Fruit fly (Drosophila melanogaster) whole organism, embryonic: ENCODE measurements around the gene Tnpo.

Source experiments
- Ada2b ChIP-seq: fragments of 200-800 bp; sonication (Bioruptor generic); IDR thresholded peaks from 2 replicates; pipeline ENCODE4 v1.3.6; 2022; ENCODE audit warnings: missing biosample characterization, missing genetic modification characterization
- Adf1 ChIP-seq: fragments of 200-800 bp; sonication (Bioruptor generic); IDR thresholded peaks from 2 replicates; pipeline ENCODE4 v1.3.6; 2022; ENCODE audit warnings: missing biosample characterization, missing genetic modification characterization
- Atf-2 ChIP-seq: fragments of 200-800 bp; sonication (Bioruptor generic); optimal IDR thresholded peaks from 2 replicates; lab custom pipeline; 2016; ENCODE audit warnings: missing biosample characterization, missing genetic modification characterization
- CG10209 ChIP-seq: fragments of 200-800 bp; sonication (Bioruptor generic); optimal IDR thresholded peaks from 3 replicates; lab custom pipeline; 2017; ENCODE audit warnings: missing biosample characterization, mild to moderate bottlenecking, missing genetic modification characterization, missing genetic modification reagents
- CG10431 ChIP-seq: fragments of 200-800 bp; sonication (Bioruptor generic); optimal IDR thresholded peaks from 3 replicates; lab custom pipeline; 2018; ENCODE audit warnings: missing biosample characterization, mild to moderate bottlenecking, missing genetic modification characterization
- CG11085 ChIP-seq: fragments of 200-800 bp; sonication (Bioruptor generic); IDR thresholded peaks from 2 replicates; pipeline ENCODE4 v1.3.6; 2022; ENCODE audit warnings: missing biosample characterization, missing genetic modification characterization
- CG11247 ChIP-seq: fragments of 200-800 bp; sonication (Bioruptor generic); IDR thresholded peaks from 2 replicates; pipeline ENCODE4 v1.3.6; 2022; ENCODE audit warnings: missing biosample characterization, missing genetic modification characterization
- CG11696 ChIP-seq: fragments of 200-800 bp; sonication (Bioruptor generic); IDR thresholded peaks from 2 replicates; pipeline ENCODE4 v1.3.6; 2022; ENCODE audit warnings: missing biosample characterization, missing genetic modification characterization
- CG12659 ChIP-seq: fragments of 200-800 bp; sonication (Bioruptor generic); optimal IDR thresholded peaks from 3 replicates; lab custom pipeline; 2017; ENCODE audit warnings: mild to moderate bottlenecking, missing biosample characterization, missing genetic modification reagents, missing genetic modification characterization
- CG14860 ChIP-seq: fragments of 200-800 bp; sonication (Bioruptor generic); IDR thresholded peaks from 3 replicates; pipeline ENCODE4 v1.3.6; 2022; ENCODE audit warnings: missing biosample characterization, missing genetic modification characterization; ENCODE audit not compliant: partially characterized antibody
- CG14965 ChIP-seq: fragments of 200-800 bp; sonication (Bioruptor generic); optimal IDR thresholded peaks from 2 replicates; lab custom pipeline; 2016; ENCODE audit warnings: missing biosample characterization, missing genetic modification characterization, borderline replicate concordance
- CG15514 ChIP-seq: fragments of 200-800 bp; sonication (Bioruptor generic); optimal IDR thresholded peaks from 3 replicates; lab custom pipeline; 2017; ENCODE audit warnings: missing biosample characterization, missing genetic modification characterization, mild to moderate bottlenecking, moderate library complexity, missing genetic modification reagents
- CG31224 ChIP-seq: fragments of 200-800 bp; sonication (Bioruptor generic); IDR thresholded peaks from 2 replicates; pipeline ENCODE4 v1.3.6; 2022; ENCODE audit warnings: missing biosample characterization, missing genetic modification characterization
- CG33557 ChIP-seq: fragments of 200-800 bp; sonication (Bioruptor generic); optimal IDR thresholded peaks from 2 replicates; lab custom pipeline; 2019; ENCODE audit warnings: missing biosample characterization, mild to moderate bottlenecking, missing genetic modification characterization, moderate library complexity
- CG4730 ChIP-seq: fragments of 200-800 bp; sonication (Bioruptor generic); IDR thresholded peaks from 2 replicates; pipeline ENCODE4 v1.3.6; 2022; ENCODE audit warnings: missing biosample characterization, missing genetic modification characterization
- CG9609 ChIP-seq: fragments of 200-800 bp; sonication (Bioruptor generic); optimal IDR thresholded peaks from 3 replicates; lab custom pipeline; 2016; ENCODE audit warnings: missing biosample characterization, missing genetic modification characterization
- CG9817 ChIP-seq: fragments of 200-800 bp; sonication (Bioruptor generic); optimal IDR thresholded peaks from 2 replicates; lab custom pipeline; 2018; ENCODE audit warnings: missing biosample characterization, mild to moderate bottlenecking, missing genetic modification characterization, moderate library complexity
- CrebB ChIP-seq: fragments of 200-800 bp; sonication (Bioruptor generic); optimal IDR thresholded peaks from 3 replicates; lab custom pipeline; 2018; ENCODE audit warnings: missing biosample characterization, mild to moderate bottlenecking, missing genetic modification characterization
- Dbx ChIP-seq: fragments of 200-800 bp; sonication (Bioruptor generic); IDR thresholded peaks from 3 replicates; pipeline ENCODE4 v1.3.6; 2022; ENCODE audit warnings: missing biosample characterization, missing genetic modification characterization
- Deaf1 ChIP-seq: fragments of 200-800 bp; optimal IDR thresholded peaks from 3 replicates; lab custom pipeline; 2019; ENCODE audit warnings: missing biosample characterization, mild to moderate bottlenecking, missing genetic modification characterization, moderate library complexity
- Dip2 ChIP-seq: fragments of 200-800 bp; sonication (Bioruptor generic); IDR thresholded peaks from 2 replicates; pipeline ENCODE4 v1.3.6; 2022; ENCODE audit warnings: missing biosample characterization, missing genetic modification characterization
- Ets65A ChIP-seq: fragments of 200-800 bp; sonication (Bioruptor generic); peaks from one replicate; lab custom pipeline; 2016; ENCODE audit warnings: missing biosample characterization, missing genetic modification characterization
- H15 ChIP-seq: fragments of 200-800 bp; sonication (Bioruptor generic); IDR thresholded peaks from 3 replicates; pipeline ENCODE4 v1.3.6; 2022; ENCODE audit warnings: missing biosample characterization, missing genetic modification characterization
- Hand ChIP-seq: fragments of 200-800 bp; sonication (Bioruptor generic); optimal IDR thresholded peaks from 2 replicates; lab custom pipeline; 2017; ENCODE audit warnings: mild to moderate bottlenecking, missing biosample characterization, missing genetic modification reagents, missing genetic modification characterization
- Hr3 ChIP-seq: fragments of 200-800 bp; sonication (Bioruptor generic); optimal IDR thresholded peaks from 3 replicates; lab custom pipeline; 2016; ENCODE audit warnings: missing biosample characterization, missing genetic modification characterization
- Lim3 ChIP-seq: fragments of 200-800 bp; sonication (Bioruptor generic); IDR thresholded peaks from 2 replicates; pipeline ENCODE4 v1.3.6; 2022; ENCODE audit warnings: missing biosample characterization, missing genetic modification characterization
- Mad ChIP-seq: fragments of 200-800 bp; sonication (Bioruptor generic); optimal IDR thresholded peaks from 2 replicates; lab custom pipeline; 2016; ENCODE audit warnings: missing biosample characterization, missing genetic modification characterization
- Nf-YA ChIP-seq: fragments of 200-800 bp; sonication (Bioruptor generic); IDR thresholded peaks from 2 replicates; pipeline ENCODE4 v1.3.6; 2022; ENCODE audit warnings: missing biosample characterization, missing genetic modification characterization
- Usf ChIP-seq: fragments of 200-800 bp; sonication (Bioruptor generic); optimal IDR thresholded peaks from 2 replicates; lab custom pipeline; 2017; ENCODE audit warnings: missing genotype, missing biosample characterization, missing genetic modification characterization
- ash1 ChIP-seq: fragments of 200-800 bp; sonication (Bioruptor generic); optimal IDR thresholded peaks from 2 replicates; lab custom pipeline; 2018; ENCODE audit warnings: missing biosample characterization, mild to moderate bottlenecking, missing genetic modification characterization
- az2 ChIP-seq: fragments of 200-800 bp; sonication (Bioruptor generic); optimal IDR thresholded peaks from 3 replicates; lab custom pipeline; 2016; ENCODE audit warnings: missing biosample characterization, missing genetic modification characterization
- bab2 ChIP-seq: fragments of 200-800 bp; sonication (Bioruptor generic); optimal IDR thresholded peaks from 2 replicates; lab custom pipeline; 2016; ENCODE audit warnings: missing biosample characterization, missing genetic modification characterization
- bigmax ChIP-seq: fragments of 200-800 bp; sonication (Bioruptor generic); optimal IDR thresholded peaks from 2 replicates; lab custom pipeline; 2018; ENCODE audit warnings: missing biosample characterization, mild to moderate bottlenecking, missing genetic modification characterization
- br ChIP-seq: fragments of >200 bp; optimal IDR thresholded peaks from 2 replicates; lab custom pipeline; 2017
- croc ChIP-seq: fragments of 200-800 bp; sonication (Bioruptor generic); conservative IDR thresholded peaks from 3 replicates; pipeline ENCODE4 v1.3.6; 2022; ENCODE audit warnings: missing biosample characterization, missing genetic modification characterization
- crol ChIP-seq: fragments of 200-800 bp; sonication (Bioruptor generic); IDR thresholded peaks from 2 replicates; pipeline ENCODE4 v1.3.6; 2022; ENCODE audit warnings: missing biosample characterization, missing genetic modification characterization
- cwo ChIP-seq: fragments of 200-800 bp; sonication (Bioruptor generic); optimal IDR thresholded peaks from 3 replicates; lab custom pipeline; 2017; ENCODE audit warnings: missing biosample characterization, missing genetic modification characterization, mild to moderate bottlenecking, moderate library complexity, missing genetic modification reagents
- danr ChIP-seq: fragments of 200-800 bp; sonication (Bioruptor generic); IDR thresholded peaks from 2 replicates; pipeline ENCODE4 v1.3.6; 2022; ENCODE audit warnings: missing biosample characterization, missing genetic modification characterization
- dmrt11E ChIP-seq: fragments of 200-800 bp; sonication (Bioruptor generic); optimal IDR thresholded peaks from 3 replicates; lab custom pipeline; 2018; ENCODE audit warnings: missing biosample characterization, mild to moderate bottlenecking, missing genetic modification characterization, moderate library complexity
- dmrt99B ChIP-seq: fragments of 200-800 bp; sonication (Bioruptor generic); optimal IDR thresholded peaks from 2 replicates; lab custom pipeline; 2018; ENCODE audit warnings: missing biosample characterization, mild to moderate bottlenecking, missing genetic modification characterization, moderate library complexity
- eve ChIP-seq, 2 experiments: fragments of >200 bp; optimal IDR thresholded peaks; 2 replicates each; lab custom pipeline; 2017; ENCODE audit warnings: missing biosample characterization in 2 of 2, missing genetic modification characterization in 2 of 2
- fd96Cb ChIP-seq: fragments of 200-800 bp; sonication (Bioruptor generic); optimal IDR thresholded peaks from 2 replicates; lab custom pipeline; 2018; ENCODE audit warnings: missing biosample characterization, mild to moderate bottlenecking, missing genetic modification characterization, moderate library complexity
- fu2 ChIP-seq: fragments of 200-800 bp; sonication (Bioruptor generic); optimal IDR thresholded peaks from 2 replicates; lab custom pipeline; 2016; ENCODE audit warnings: missing biosample characterization, missing genetic modification characterization
- ham ChIP-seq: fragments of 200-800 bp; sonication (Bioruptor generic); IDR thresholded peaks from 2 replicates; pipeline ENCODE4 v1.3.6; 2022; ENCODE audit warnings: missing biosample characterization, missing genetic modification characterization
- kay ChIP-seq: fragments of 200-800 bp; sonication (Bioruptor generic); optimal IDR thresholded peaks from 2 replicates; lab custom pipeline; 2016; ENCODE audit warnings: missing biosample characterization, missing genetic modification characterization
- nom ChIP-seq: fragments of 200-800 bp; sonication (Bioruptor generic); optimal IDR thresholded peaks from 2 replicates; lab custom pipeline; 2017; ENCODE audit warnings: missing biosample characterization, missing genetic modification characterization, mild to moderate bottlenecking, moderate library complexity, missing genetic modification reagents
- ranshi ChIP-seq: fragments of 200-800 bp; sonication (Bioruptor generic); IDR thresholded peaks from 2 replicates; pipeline ENCODE4 v1.3.6; 2022; ENCODE audit warnings: missing biosample characterization, missing genetic modification characterization
- ro ChIP-seq: fragments of 200-800 bp; sonication (Bioruptor generic); IDR thresholded peaks from 2 replicates; pipeline ENCODE4 v1.3.6; 2022; ENCODE audit warnings: missing biosample characterization, missing genetic modification characterization
- salm ChIP-seq: fragments of 200-800 bp; sonication (Bioruptor generic); optimal IDR thresholded peaks from 2 replicates; lab custom pipeline; 2018; ENCODE audit warnings: missing biosample characterization, mild to moderate bottlenecking, missing genetic modification characterization
- sens ChIP-seq: fragments of 200-800 bp; sonication (Bioruptor generic); peaks from one replicate; lab custom pipeline; 2016; ENCODE audit warnings: missing biosample characterization, missing genetic modification characterization
- sima ChIP-seq: fragments of 200-800 bp; sonication (Bioruptor generic); optimal IDR thresholded peaks from 2 replicates; lab custom pipeline; 2016; ENCODE audit warnings: missing biosample characterization, missing genetic modification characterization
- slbo ChIP-seq: fragments of 200-800 bp; sonication (Bioruptor generic); IDR thresholded peaks from 2 replicates; pipeline ENCODE4 v1.3.6; 2022; ENCODE audit warnings: missing biosample characterization, missing genetic modification characterization
- zfh1 ChIP-seq: fragments of 200-800 bp; sonication (Bioruptor generic); IDR thresholded peaks from 3 replicates; pipeline ENCODE4 v1.3.6; 2022; ENCODE audit warnings: missing biosample characterization, missing genetic modification characterization

The Tnpo gene

DNA sequence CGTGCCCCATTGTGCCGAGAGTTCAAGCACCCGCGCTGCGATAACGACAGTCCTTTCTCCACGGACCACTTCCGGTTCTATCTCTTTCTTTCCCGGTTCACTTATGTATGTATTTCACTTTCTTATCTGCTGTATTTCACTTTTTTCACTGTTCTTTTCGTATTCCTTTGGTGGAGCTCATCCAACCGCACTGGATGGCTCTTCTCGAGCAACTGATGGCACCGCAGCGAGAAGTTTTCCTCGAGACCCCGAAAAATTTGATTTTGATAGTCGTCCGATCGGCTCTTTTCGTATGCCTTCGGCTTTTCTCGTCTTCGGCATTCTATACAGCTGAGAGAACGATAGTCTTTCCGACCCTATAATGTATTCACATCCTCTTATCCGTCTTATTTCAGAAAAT, 24.5 kb downstream of the Tnpo start, which contains the start of gene LanA (continued):
- TF ChIP-seq ranshi: no peak
- TF ChIP-seq CG31224 (GFP tag; lab: Robert Waterston, UW): no peak
- TF ChIP-seq sima (GFP tag; lab: Kevin White, UChicago): no peak
- no peak for TF ChIP-seq H15 (GFP tag; lab: Robert Waterston, UW)
- no peak for TF ChIP-seq dmrt99B (tag; lab: Kevin White, UChicago)
- TF ChIP-seq Dip2 (GFP tag; lab: Robert Waterston, UW): no peak
- no peak for TF ChIP-seq Dbx (GFP tag; lab: Robert Waterston, UW)
- no peak for TF ChIP-seq kay
- TF ChIP-seq eve (GFP tag; optimal IDR thresholded peaks at IDR 0.05; lab: Kevin White, UChicago): no peak
- TF ChIP-seq CG11247 (GFP tag; lab: Robert Waterston, UW): no peak
- TF ChIP-seq br: no peak
- TF ChIP-seq salm: peak; percentile 36
- no peak; the same call in 1 of the 2 replicates for TF ChIP-seq Adf1 (GFP tag; lab: Robert Waterston, UW)
- no peak for TF ChIP-seq bab2
- peak; percentile 12 for TF ChIP-seq CG33557 (GFP tag; lab: Kevin White, UChicago)
- TF ChIP-seq Usf (GFP tag; lab: Kevin White, UChicago): no peak
- peak; percentile 67 for TF ChIP-seq sens (GFP tag; lab: Kevin White, UChicago)
- TF ChIP-seq Mad: peak; percentile 6
- TF ChIP-seq danr: no peak
- no peak for TF ChIP-seq CG9817 (tag; lab: Kevin White, UChicago)
- TF ChIP-seq CG11085 (GFP tag; lab: Robert Waterston, UW): no peak
- no peak for TF ChIP-seq slbo (GFP tag; lab: Robert Waterston, UW)
- TF ChIP-seq fd96Cb: no peak
- TF ChIP-seq Nf-YA (GFP tag; lab: Robert Waterston, UW): no peak
- TF ChIP-seq Deaf1 (tag; lab: Kevin White, UChicago): peak; percentile 98
- TF ChIP-seq CG15514: no peak
- no peak for TF ChIP-seq zfh1 (GFP tag; lab: Robert Waterston, UW)
- TF ChIP-seq Hr3 (GFP tag; lab: Kevin White, UChicago): no peak
- no peak for TF ChIP-seq Lim3 (GFP tag; lab: Robert Waterston, UW)
- TF ChIP-seq Hand (GFP tag; lab: Kevin White, UChicago): no peak
- TF ChIP-seq dmrt11E (tag; lab: Kevin White, UChicago): no peak
- peak; percentile 41 for TF ChIP-seq CG10431
- TF ChIP-seq Atf-2 (GFP tag; lab: Kevin White, UChicago): no peak
- 0 out of 2 replicates have a peak, but pooled peaks have one; percentile 24 for TF ChIP-seq crol (GFP tag; lab: Robert Waterston, UW)
- no peak for TF ChIP-seq CG12659 (GFP tag; lab: Kevin White, UChicago)
- no peak for TF ChIP-seq ham (GFP tag; lab: Robert Waterston, UW)
- no peak for TF ChIP-seq CG14860 (GFP tag; lab: Robert Waterston, UW)
- no peak for TF ChIP-seq CG4730 (GFP tag; lab: Robert Waterston, UW)
- no peak for TF ChIP-seq nom (GFP tag; lab: Kevin White, UChicago)
- no peak for TF ChIP-seq Ada2b
- no peak for TF ChIP-seq ro (GFP tag; lab: Robert Waterston, UW)
- TF ChIP-seq CG14965 (GFP tag; lab: Kevin White, UChicago): no peak
- TF ChIP-seq az2 (GFP tag; lab: Kevin White, UChicago): no peak
- no peak for TF ChIP-seq CG9609 (GFP tag; lab: Kevin White, UChicago)
- TF ChIP-seq croc (GFP tag; lab: Robert Waterston, UW): no peak
- TF ChIP-seq Ets65A (GFP tag; lab: Kevin White, UChicago): no peak
- no peak for TF ChIP-seq fu2
- no peak for TF ChIP-seq bigmax
- no peak for TF ChIP-seq CrebB (tag; lab: Kevin White, UChicago)
- no peak for TF ChIP-seq ash1 (GFP tag; lab: Kevin White, UChicago)
- no peak for TF ChIP-seq CG11696 (GFP tag; lab: Robert Waterston, UW)
- no peak for TF ChIP-seq cwo (GFP tag; lab: Kevin White, UChicago)
- no peak for TF ChIP-seq CG10209
